Fruit fly (Drosophila melanogaster) whole organism, embryonic: ENCODE measurements around the gene Syn1.
A peak's percentile ranks its signal among the peaks of the same experiment; 100 is the strongest.

Experiments
- BtbVII ChIP-seq: fragments of 200-800 bp; sonication (Bioruptor generic); optimal IDR thresholded peaks from 3 replicates; lab custom pipeline; 2017; ENCODE audit warnings: missing biosample characterization, mild to moderate bottlenecking, missing genetic modification characterization
- Bteb2 ChIP-seq: fragments of 200-800 bp; sonication (Bioruptor generic); optimal IDR thresholded peaks from 2 replicates; lab custom pipeline; 2016; ENCODE audit warnings: missing biosample characterization, missing genetic modification characterization
- CG10979 ChIP-seq: fragments of 200-800 bp; sonication (Bioruptor generic); optimal IDR thresholded peaks from 2 replicates; lab custom pipeline; 2018; ENCODE audit warnings: missing biosample characterization, mild to moderate bottlenecking, missing genetic modification characterization, moderate library complexity
- CG11456 ChIP-seq: fragments of 200-800 bp; sonication (Bioruptor generic); IDR thresholded peaks from 3 replicates; pipeline ENCODE4 v1.3.6; 2022; ENCODE audit warnings: missing biosample characterization, missing genetic modification characterization
- CG13123 ChIP-seq: fragments of 200-800 bp; sonication (Bioruptor generic); optimal IDR thresholded peaks from 2 replicates; lab custom pipeline; 2016; ENCODE audit warnings: missing biosample characterization, missing genetic modification characterization
- CG17612 ChIP-seq: fragments of 200-800 bp; sonication (Bioruptor generic); IDR thresholded peaks from 2 replicates; pipeline ENCODE4 v1.3.6; 2022; ENCODE audit warnings: missing biosample characterization, missing genetic modification characterization
- CG1792 ChIP-seq: fragments of 200-800 bp; sonication (Bioruptor generic); optimal IDR thresholded peaks from 2 replicates; lab custom pipeline; 2016; ENCODE audit warnings: missing biosample characterization, missing genetic modification characterization
- CG18011 ChIP-seq: fragments of 200-800 bp; sonication (Bioruptor generic); optimal IDR thresholded peaks from 2 replicates; lab custom pipeline; 2017; ENCODE audit warnings: missing biosample characterization, missing genetic modification characterization, mild to moderate bottlenecking, moderate library complexity, missing genotype
- CG18262 ChIP-seq: fragments of 200-800 bp; optimal IDR thresholded peaks from 3 replicates; lab custom pipeline; 2019; ENCODE audit warnings: missing biosample characterization, mild to moderate bottlenecking, missing genetic modification characterization, moderate library complexity
- CG18619 ChIP-seq: fragments of 200-800 bp; sonication (Bioruptor generic); optimal IDR thresholded peaks from 3 replicates; lab custom pipeline; 2017; ENCODE audit warnings: missing biosample characterization, mild to moderate bottlenecking, missing genetic modification characterization
- CG31224 ChIP-seq: fragments of 200-800 bp; sonication (Bioruptor generic); IDR thresholded peaks from 2 replicates; pipeline ENCODE4 v1.3.6; 2022; ENCODE audit warnings: missing biosample characterization, missing genetic modification characterization
- CG31388 ChIP-seq: fragments of 200-800 bp; sonication (Bioruptor generic); optimal IDR thresholded peaks from 2 replicates; lab custom pipeline; 2016; ENCODE audit warnings: missing biosample characterization, missing genetic modification characterization
- CG4820 ChIP-seq: fragments of 200-800 bp; sonication (Bioruptor generic); optimal IDR thresholded peaks from 3 replicates; lab custom pipeline; 2016; ENCODE audit warnings: missing biosample characterization, missing genetic modification characterization
- CG5245 ChIP-seq: fragments of 200-800 bp; sonication (Bioruptor generic); optimal IDR thresholded peaks from 3 replicates; lab custom pipeline; 2016; ENCODE audit warnings: missing biosample characterization, missing genetic modification characterization
- CG6272 ChIP-seq: fragments of 200-800 bp; sonication (Bioruptor generic); IDR thresholded peaks from 2 replicates; pipeline ENCODE4 v1.3.6; 2022; ENCODE audit warnings: missing biosample characterization, missing genetic modification characterization
- CG8478 ChIP-seq: fragments of >200 bp; optimal IDR thresholded peaks from 2 replicates; lab custom pipeline; 2018
- CG8765 ChIP-seq: fragments of 200-800 bp; sonication (Bioruptor generic); IDR thresholded peaks from 2 replicates; pipeline ENCODE4 v1.3.6; 2022; ENCODE audit warnings: missing biosample characterization, missing genetic modification characterization
- CG8944 ChIP-seq: fragments of 200-800 bp; sonication (Bioruptor generic); optimal IDR thresholded peaks from 3 replicates; lab custom pipeline; 2016; ENCODE audit warnings: missing biosample characterization, missing genetic modification characterization
- D ChIP-seq, 2 experiments: fragments of 200-800 bp in 1 of 2; fragments of >200 bp in 1 of 2; sonication (Bioruptor generic) in 1 of 2; optimal IDR thresholded peaks; 2 replicates in 1 of 2; 3 replicates in 1 of 2; lab custom pipeline; 2017; ENCODE audit warnings: mild to moderate bottlenecking in 1 of 2, missing biosample characterization in 1 of 2, missing genetic modification characterization in 1 of 2, missing genetic modification reagents in 1 of 2
- D19B ChIP-seq: fragments of 200-800 bp; sonication (Bioruptor generic); optimal IDR thresholded peaks from 2 replicates; lab custom pipeline; 2017; ENCODE audit warnings: missing biosample characterization, mild to moderate bottlenecking, missing genetic modification characterization
- Dp ChIP-seq: fragments of 200-800 bp; sonication (Bioruptor generic); optimal IDR thresholded peaks from 2 replicates; lab custom pipeline; 2018; ENCODE audit warnings: missing biosample characterization, mild to moderate bottlenecking, missing genetic modification characterization, moderate library complexity
- E2f1 ChIP-seq: fragments of 200-800 bp; sonication (Bioruptor generic); IDR thresholded peaks from 2 replicates; pipeline ENCODE4 v1.3.6; 2022; ENCODE audit warnings: missing biosample characterization, missing genetic modification characterization
- Fer2 ChIP-seq: fragments of 200-800 bp; sonication (Bioruptor generic); optimal IDR thresholded peaks from 2 replicates; lab custom pipeline; 2018; ENCODE audit warnings: missing biosample characterization, mild to moderate bottlenecking, missing genetic modification characterization, moderate library complexity
- Gug ChIP-seq: fragments of 200-800 bp; sonication (Bioruptor generic); IDR thresholded peaks from 4 replicates; pipeline ENCODE4 v1.3.6; 2022; ENCODE audit warnings: missing biosample characterization, missing genetic modification characterization
- Hmx ChIP-seq: fragments of 200-800 bp; sonication (Bioruptor generic); optimal IDR thresholded peaks from 2 replicates; lab custom pipeline; 2016; ENCODE audit warnings: missing biosample characterization, missing genetic modification characterization
- Meics ChIP-seq: fragments of 200-800 bp; sonication (Bioruptor generic); optimal IDR thresholded peaks from 2 replicates; lab custom pipeline; 2017; ENCODE audit warnings: missing biosample characterization, mild to moderate bottlenecking, missing genetic modification characterization
- NfI ChIP-seq: fragments of 200-800 bp; sonication (Bioruptor generic); optimal IDR thresholded peaks from 3 replicates; lab custom pipeline; 2018; ENCODE audit warnings: missing biosample characterization, mild to moderate bottlenecking, missing genetic modification characterization, moderate library complexity
- Scr ChIP-seq: fragments of 200-800 bp; sonication (Bioruptor generic); IDR thresholded peaks from 2 replicates; pipeline ENCODE4 v1.3.6; 2022; ENCODE audit warnings: missing biosample characterization, missing genetic modification characterization; ENCODE audit not compliant: partially characterized antibody
- Sox102F ChIP-seq: fragments of 200-800 bp; sonication (Bioruptor generic); optimal IDR thresholded peaks from 2 replicates; lab custom pipeline; 2018; ENCODE audit warnings: missing biosample characterization, mild to moderate bottlenecking, missing genetic modification characterization, moderate library complexity
- Sry-β ChIP-seq: fragments of 200-800 bp; sonication (Bioruptor generic); optimal IDR thresholded peaks from 2 replicates; lab custom pipeline; 2018; ENCODE audit warnings: missing biosample characterization, mild to moderate bottlenecking, missing genetic modification characterization, moderate library complexity
- Stat92E ChIP-seq, 3 experiments: fragments of >200 bp in 2 of 3; fragments of 200-800 bp in 1 of 3; sonication (Bioruptor generic) in 1 of 3; optimal IDR thresholded peaks; 2 replicates each; lab custom pipeline; 2017 to 2019; ENCODE audit warnings: missing biosample characterization in 3 of 3, missing genetic modification characterization in 3 of 3, mild to moderate bottlenecking in 1 of 3, moderate library complexity in 1 of 3
- Trl ChIP-seq, 3 experiments: fragments of >200 bp in 2 of 3; fragments of 200-800 bp in 1 of 3; sonication (Bioruptor generic) in 1 of 3; optimal IDR thresholded peaks; 2 replicates in 1 of 3; 3 replicates in 2 of 3; lab custom pipeline; 2016 to 2017; ENCODE audit warnings: missing biosample characterization in 1 of 3, missing genetic modification characterization in 1 of 3
- ab ChIP-seq: fragments of 200-800 bp; sonication (Bioruptor generic); optimal IDR thresholded peaks from 2 replicates; lab custom pipeline; 2016; ENCODE audit warnings: missing biosample characterization, missing genetic modification characterization
- al ChIP-seq: fragments of 200-800 bp; sonication (Bioruptor generic); IDR thresholded peaks from 2 replicates; pipeline ENCODE4 v1.3.6; 2022; ENCODE audit warnings: missing biosample characterization, missing genetic modification characterization
- ara ChIP-seq: fragments of 200-800 bp; sonication (Bioruptor generic); IDR thresholded peaks from 2 replicates; pipeline ENCODE4 v1.3.6; 2022; ENCODE audit warnings: missing biosample characterization, missing genetic modification characterization
- br ChIP-seq: fragments of >200 bp; optimal IDR thresholded peaks from 2 replicates; lab custom pipeline; 2017
- caup ChIP-seq: fragments of 200-800 bp; sonication (Bioruptor generic); optimal IDR thresholded peaks from 3 replicates; lab custom pipeline; 2017; ENCODE audit warnings: missing biosample characterization, mild to moderate bottlenecking, missing genetic modification characterization, moderate library complexity; ENCODE audit not compliant: severe bottlenecking
- crol ChIP-seq: fragments of 200-800 bp; sonication (Bioruptor generic); IDR thresholded peaks from 2 replicates; pipeline ENCODE4 v1.3.6; 2022; ENCODE audit warnings: missing biosample characterization, missing genetic modification characterization
- emc ChIP-seq: fragments of 200-800 bp; sonication (Bioruptor generic); optimal IDR thresholded peaks from 2 replicates; lab custom pipeline; 2016; ENCODE audit warnings: missing biosample characterization, missing genetic modification characterization
- en ChIP-seq: fragments of 200-800 bp; sonication (Bioruptor generic); optimal IDR thresholded peaks from 2 replicates; lab custom pipeline; 2016; ENCODE audit warnings: missing biosample characterization, missing genetic modification characterization
- fd102C ChIP-seq: fragments of 200-800 bp; sonication (Bioruptor generic); optimal IDR thresholded peaks from 2 replicates; lab custom pipeline; 2018; ENCODE audit warnings: missing biosample characterization, mild to moderate bottlenecking, missing genetic modification characterization, moderate library complexity
- ftz-f1 ChIP-seq: fragments of 200-800 bp; sonication (Bioruptor generic); optimal IDR thresholded peaks from 2 replicates; lab custom pipeline; 2016; ENCODE audit warnings: missing biosample characterization, missing genetic modification characterization
- ham ChIP-seq: fragments of 200-800 bp; sonication (Bioruptor generic); IDR thresholded peaks from 2 replicates; pipeline ENCODE4 v1.3.6; 2022; ENCODE audit warnings: missing biosample characterization, missing genetic modification characterization
- lilli ChIP-seq: fragments of 200-800 bp; sonication (Bioruptor generic); optimal IDR thresholded peaks from 3 replicates; lab custom pipeline; 2016; ENCODE audit warnings: missing biosample characterization, missing genetic modification characterization
- psq ChIP-seq: fragments of 200-800 bp; sonication (Bioruptor generic); optimal IDR thresholded peaks from 2 replicates; lab custom pipeline; 2017; ENCODE audit warnings: missing biosample characterization, missing genetic modification characterization
- ranshi ChIP-seq: fragments of 200-800 bp; sonication (Bioruptor generic); IDR thresholded peaks from 2 replicates; pipeline ENCODE4 v1.3.6; 2022; ENCODE audit warnings: missing biosample characterization, missing genetic modification characterization
- rib ChIP-seq: fragments of 200-800 bp; sonication (Bioruptor generic); IDR thresholded peaks from 2 replicates; pipeline ENCODE4 v1.3.6; 2022; ENCODE audit warnings: missing biosample characterization, missing genetic modification characterization
- seq ChIP-seq: fragments of 200-800 bp; sonication (Bioruptor generic); IDR thresholded peaks from 2 replicates; pipeline ENCODE4 v1.3.6; 2022; ENCODE audit warnings: missing biosample characterization, missing genetic modification characterization
- tio ChIP-seq: fragments of 200-800 bp; sonication (Bioruptor generic); optimal IDR thresholded peaks from 2 replicates; lab custom pipeline; 2017; ENCODE audit warnings: missing biosample characterization, missing genetic modification characterization, inconsistent platforms
- zfh1 ChIP-seq: fragments of 200-800 bp; sonication (Bioruptor generic); IDR thresholded peaks from 3 replicates; pipeline ENCODE4 v1.3.6; 2022; ENCODE audit warnings: missing biosample characterization, missing genetic modification characterization

Syn1 gene

dm6 chr3L:21738175-21739016 lies 31.9 kb downstream of the Syn1 start, which contains the start of gene CG14567 (continued):
- TF ChIP-seq CG13123 (GFP tag; lab: Kevin White, UChicago): no peak
- no peak for TF ChIP-seq CG31388
- TF ChIP-seq CG1792 (GFP tag; lab: Kevin White, UChicago): no peak
- TF ChIP-seq Stat92E (GFP tag; optimal IDR thresholded peaks at IDR 0.05; lab: Kevin White, UChicago): no peak
- no peak; the same call in 1 of the 2 replicates for TF ChIP-seq ara (GFP tag; lab: Robert Waterston, UW)
- TF ChIP-seq Dp (GFP tag; lab: Kevin White, UChicago): no peak
- TF ChIP-seq ham (GFP tag; lab: Robert Waterston, UW): no peak
- TF ChIP-seq CG8944 (GFP tag; lab: Kevin White, UChicago): no peak
- no peak for TF ChIP-seq Bteb2 (GFP tag; lab: Kevin White, UChicago)
- TF ChIP-seq ranshi (GFP tag; lab: Robert Waterston, UW): peak; percentile 52; the same call in 1 of the 2 replicates
- TF ChIP-seq Fer2 (tag; lab: Kevin White, UChicago): no peak
- no peak for TF ChIP-seq CG31224 (GFP tag; lab: Robert Waterston, UW)
- TF ChIP-seq CG17612: no peak
- TF ChIP-seq ab (GFP tag; lab: Kevin White, UChicago): no peak
- TF ChIP-seq Hmx (GFP tag; lab: Kevin White, UChicago): no peak
- TF ChIP-seq Sry-β: no peak
- TF ChIP-seq emc: no peak
- TF ChIP-seq fd102C: no peak
- TF ChIP-seq E2f1: no peak
- no peak for TF ChIP-seq br (lab: Kevin White, UChicago)
- TF ChIP-seq CG6272 (GFP tag; lab: Robert Waterston, UW): no peak
- peak; percentile 74 for TF ChIP-seq Sox102F
- TF ChIP-seq ftz-f1 (GFP tag; lab: Kevin White, UChicago): no peak
- no peak for TF ChIP-seq D (optimal IDR thresholded peaks at IDR 0.05; lab: Kevin White, UChicago)
- TF ChIP-seq D (GFP tag; optimal IDR thresholded peaks at IDR 0.05; lab: Kevin White, UChicago): no peak
- no peak for TF ChIP-seq seq
- TF ChIP-seq al (GFP tag; lab: Robert Waterston, UW): 0 out of 2 replicates have a peak, but pooled peaks have one; percentile 13
- no peak for TF ChIP-seq CG8765 (GFP tag; lab: Robert Waterston, UW)
- TF ChIP-seq CG8478 (lab: Kevin White, UChicago): no peak
- TF ChIP-seq tio (GFP tag; lab: Kevin White, UChicago): peak; percentile 34
- peak; percentile 43; the same call in 2 of the 3 replicates for TF ChIP-seq zfh1 (GFP tag; lab: Robert Waterston, UW)
- TF ChIP-seq CG10979: peak; percentile 29
- no peak for TF ChIP-seq CG18619 (GFP tag; lab: Kevin White, UChicago)
- TF ChIP-seq CG5245 (GFP tag; lab: Kevin White, UChicago): no peak
- no peak for TF ChIP-seq en (GFP tag; lab: Kevin White, UChicago)
- no peak for TF ChIP-seq CG11456 (GFP tag; lab: Robert Waterston, UW)
- peak; percentile 46 for TF ChIP-seq CG18262
- no peak for TF ChIP-seq BtbVII (GFP tag; lab: Kevin White, UChicago)
- TF ChIP-seq Trl (optimal IDR thresholded peaks at IDR 0.05; lab: Kevin White, UChicago): no peak
- no peak for TF ChIP-seq Trl (GFP tag; optimal IDR thresholded peaks at IDR 0.05; lab: Kevin White, UChicago)
- no peak for TF ChIP-seq Scr (GFP tag; lab: Robert Waterston, UW)
- no peak for TF ChIP-seq Meics (GFP tag; lab: Kevin White, UChicago)
- no peak for TF ChIP-seq CG18011
- peak; percentile 1 for TF ChIP-seq CG4820 (GFP tag; lab: Kevin White, UChicago)
- TF ChIP-seq Gug: no peak
- no peak for TF ChIP-seq D19B (GFP tag; lab: Kevin White, UChicago)
- TF ChIP-seq lilli (GFP tag; lab: Kevin White, UChicago): peak; percentile 19
- no peak for TF ChIP-seq caup (GFP tag; lab: Kevin White, UChicago)
- TF ChIP-seq crol: no peak
- no peak for TF ChIP-seq rib
- no peak for TF ChIP-seq psq (GFP tag; lab: Kevin White, UChicago)
- TF ChIP-seq NfI (GFP tag; lab: Kevin White, UChicago): no peak
